Worm (Caenorhabditis elegans) whole organism, midembryonic: ENCODE measurements around the gene Y39G8B.10.

ENCODE experiments used
- T22C8.4 ChIP-seq: fragments of 200-800 bp; sonication (Bioruptor generic); IDR thresholded peaks from 2 replicates; pipeline ENCODE4 v1.3.6; 2022; ENCODE audit warnings: missing genetic modification characterization, missing compliant biosample characterization
- cog-1 ChIP-seq: sonication (generic microtip); optimal IDR thresholded peaks from 2 replicates; lab custom pipeline; 2016; ENCODE audit warnings: missing genetic modification characterization, missing compliant biosample characterization
- flt-1 ChIP-seq: fragments of 200-800 bp; sonication (Bioruptor generic); IDR thresholded peaks from 2 replicates; pipeline ENCODE4 v1.3.6; 2022; ENCODE audit warnings: missing genetic modification characterization, missing compliant biosample characterization
- klf-2 ChIP-seq: fragments of 200-800 bp; sonication (Bioruptor generic); conservative IDR thresholded peaks from 2 replicates; pipeline ENCODE4 v1.3.6; 2022; ENCODE audit warnings: missing genetic modification reagents, missing genetic modification characterization, missing compliant biosample characterization
- med-1 ChIP-seq: sonication (generic microtip); optimal IDR thresholded peaks from 2 replicates; lab custom pipeline; 2017; ENCODE audit warnings: missing genetic modification characterization, mild to moderate bottlenecking, missing compliant biosample characterization, antibody characterized with exemption, missing genetic modification reagents; ENCODE audit not compliant: insufficient read depth
- ref-1 ChIP-seq: fragments of 200-800 bp; sonication (Bioruptor generic); conservative IDR thresholded peaks from 2 replicates; pipeline ENCODE4 v1.3.6; 2022; ENCODE audit warnings: missing genetic modification reagents, missing genetic modification characterization, missing compliant biosample characterization
- tab-1 ChIP-seq: fragments of 200-800 bp; sonication (Bioruptor generic); IDR thresholded peaks from 2 replicates; pipeline ENCODE4 v1.3.6; 2022; ENCODE audit warnings: missing genetic modification characterization, missing compliant biosample characterization
- ztf-23 ChIP-seq: fragments of 200-800 bp; sonication (Bioruptor generic); IDR thresholded peaks from 2 replicates; pipeline ENCODE4 v1.3.6; 2022; ENCODE audit warnings: missing genetic modification reagents, missing genetic modification characterization, missing compliant biosample characterization
- ztf-29 ChIP-seq: fragments of 200-800 bp; sonication (Bioruptor generic); IDR thresholded peaks from 2 replicates; pipeline ENCODE4 v1.3.6; 2022; ENCODE audit warnings: missing genetic modification reagents, missing genetic modification characterization, missing compliant biosample characterization

The Y39G8B.10 gene

ce11 chrII:13951986-13952385 lies 30.9 kb downstream of the Y39G8B.10 start:
- TF ChIP-seq ztf-29 (no peak), T22C8.4 (GFP tag; lab: Robert Waterston, UW) (no peak)

ce11 chrII:13949290-13949689 lies 33.6 kb downstream of the Y39G8B.10 start, which contains the start of gene sre-44:
sre-44 (plus strand) TSS chrII:13949590.
- no peak for TF ChIP-seq tab-1
- no peak for TF ChIP-seq flt-1 (GFP tag; lab: Robert Waterston, UW)
- no peak for TF ChIP-seq cog-1 (tag; lab: Kevin White, UChicago)
- TF ChIP-seq klf-2 (GFP tag; lab: Robert Waterston, UW): no peak
- TF ChIP-seq ztf-29: no peak
- TF ChIP-seq ref-1: no peak

- no peak for TF ChIP-seq T22C8.4 (GFP tag; lab: Robert Waterston, UW)
Observed at ce11 chrII:13945527-13945926, 37.4 kb downstream of the Y39G8B.10 start.

ce11 chrII:13939531-13939930 lies 43.4 kb downstream of the Y39G8B.10 start, which contains the start of gene W07G1.1:
W07G1.1 (minus strand) TSS chrII:13939631.
- no peak for TF ChIP-seq ref-1
- TF ChIP-seq klf-2 (GFP tag; lab: Robert Waterston, UW): no peak
- TF ChIP-seq cog-1 (tag; lab: Kevin White, UChicago): no peak
- no peak for TF ChIP-seq ztf-29
- TF ChIP-seq flt-1 (GFP tag; lab: Robert Waterston, UW): no peak
- TF ChIP-seq ztf-23 (GFP tag; lab: Robert Waterston, UW): no peak
- TF ChIP-seq med-1: no peak
- no peak for TF ChIP-seq tab-1

DNA sequence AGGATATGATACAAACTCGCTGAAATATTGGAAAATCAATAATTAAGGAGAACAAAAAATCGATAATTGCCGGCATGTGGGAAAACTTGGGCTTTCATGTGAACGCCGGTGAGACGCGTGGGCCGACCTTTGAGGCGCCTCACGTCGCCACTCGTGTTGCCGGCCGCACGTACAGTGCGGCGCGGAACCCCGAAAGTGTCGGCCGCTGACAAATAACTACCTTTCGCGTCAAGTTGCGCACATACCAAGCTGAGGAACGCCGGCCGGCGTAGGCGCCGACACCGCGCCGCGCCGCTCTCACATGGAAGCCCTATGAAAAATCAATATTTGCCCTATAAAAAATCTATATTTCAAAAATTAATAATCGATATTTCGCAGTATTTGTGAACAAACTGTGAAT lies 44.6 kb downstream of the Y39G8B.10 start:
- no peak for TF ChIP-seq ztf-29
- 0 out of 2 replicates have a peak, but pooled peaks have one; percentile 31 for TF ChIP-seq T22C8.4 (GFP tag; lab: Robert Waterston, UW)
- TF ChIP-seq med-1: no peak

ce11 chrII:13935907-13936306 lies 47.0 kb downstream of the Y39G8B.10 start:
- TF ChIP-seq ref-1 (no peak), ztf-29 (no peak), T22C8.4 (GFP tag; lab: Robert Waterston, UW) (no peak), flt-1 (GFP tag; lab: Robert Waterston, UW) (no peak), tab-1 (no peak), med-1 (no peak), klf-2 (GFP tag; lab: Robert Waterston, UW) (no peak), cog-1 (tag; lab: Kevin White, UChicago) (no peak), ztf-23 (GFP tag; lab: Robert Waterston, UW) (no peak)

DNA sequence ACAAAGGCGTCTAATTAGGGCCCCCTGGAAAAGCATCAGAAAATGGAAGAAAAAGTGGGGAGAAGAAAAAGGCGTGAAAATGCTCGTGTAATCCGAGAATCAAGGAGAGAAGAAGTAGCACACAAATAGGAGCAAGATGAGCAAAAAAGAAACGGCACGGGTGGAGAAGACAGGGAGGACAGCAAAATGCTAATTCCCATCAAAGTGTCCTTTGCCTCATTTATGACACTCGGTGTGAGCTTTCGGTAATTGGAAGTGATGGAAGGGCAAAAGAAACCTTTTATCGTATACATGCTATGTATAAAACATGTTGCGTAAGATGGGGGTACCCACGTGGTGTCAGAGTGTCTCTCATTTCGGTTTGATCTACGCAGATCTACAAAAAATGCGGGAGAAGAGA lies 49.4 kb downstream of the Y39G8B.10 start:
- no peak for TF ChIP-seq flt-1 (GFP tag; lab: Robert Waterston, UW)
- no peak for TF ChIP-seq cog-1 (tag; lab: Kevin White, UChicago)
- no peak for TF ChIP-seq ztf-29
- no peak for TF ChIP-seq ztf-23 (GFP tag; lab: Robert Waterston, UW)
- no peak for TF ChIP-seq klf-2 (GFP tag; lab: Robert Waterston, UW)
- no peak for TF ChIP-seq T22C8.4 (GFP tag; lab: Robert Waterston, UW)
- TF ChIP-seq ref-1: no peak
- TF ChIP-seq med-1: no peak
- TF ChIP-seq tab-1: no peak
